Worm (Caenorhabditis elegans) whole organism, midembryonic: ENCODE data around the gene F26F4.12.
"Not testable (repeated sequence)": the region's sequence is repeated elsewhere in the genome, so short reads cannot be mapped to it uniquely, and the experiment has no call there.

Source experiments
- T22C8.4 ChIP-seq: fragments of 200-800 bp; sonication (Bioruptor generic); IDR thresholded peaks from 2 replicates; pipeline ENCODE4 v1.3.6; 2022; ENCODE audit warnings: missing genetic modification characterization, missing compliant biosample characterization
- cog-1 ChIP-seq: sonication (generic microtip); optimal IDR thresholded peaks from 2 replicates; lab custom pipeline; 2016; ENCODE audit warnings: missing genetic modification characterization, missing compliant biosample characterization
- flt-1 ChIP-seq: fragments of 200-800 bp; sonication (Bioruptor generic); IDR thresholded peaks from 2 replicates; pipeline ENCODE4 v1.3.6; 2022; ENCODE audit warnings: missing genetic modification characterization, missing compliant biosample characterization
- klf-2 ChIP-seq: fragments of 200-800 bp; sonication (Bioruptor generic); conservative IDR thresholded peaks from 2 replicates; pipeline ENCODE4 v1.3.6; 2022; ENCODE audit warnings: missing genetic modification reagents, missing genetic modification characterization, missing compliant biosample characterization
- med-1 ChIP-seq: sonication (generic microtip); optimal IDR thresholded peaks from 2 replicates; lab custom pipeline; 2017; ENCODE audit warnings: missing genetic modification characterization, mild to moderate bottlenecking, missing compliant biosample characterization, antibody characterized with exemption, missing genetic modification reagents; ENCODE audit not compliant: insufficient read depth
- ref-1 ChIP-seq: fragments of 200-800 bp; sonication (Bioruptor generic); conservative IDR thresholded peaks from 2 replicates; pipeline ENCODE4 v1.3.6; 2022; ENCODE audit warnings: missing genetic modification reagents, missing genetic modification characterization, missing compliant biosample characterization
- tab-1 ChIP-seq: fragments of 200-800 bp; sonication (Bioruptor generic); IDR thresholded peaks from 2 replicates; pipeline ENCODE4 v1.3.6; 2022; ENCODE audit warnings: missing genetic modification characterization, missing compliant biosample characterization
- ztf-23 ChIP-seq: fragments of 200-800 bp; sonication (Bioruptor generic); IDR thresholded peaks from 2 replicates; pipeline ENCODE4 v1.3.6; 2022; ENCODE audit warnings: missing genetic modification reagents, missing genetic modification characterization, missing compliant biosample characterization
- ztf-29 ChIP-seq: fragments of 200-800 bp; sonication (Bioruptor generic); IDR thresholded peaks from 2 replicates; pipeline ENCODE4 v1.3.6; 2022; ENCODE audit warnings: missing genetic modification reagents, missing genetic modification characterization, missing compliant biosample characterization

F26F4.12 gene

ce11 chrIII:4937022-4937421 is 27.2 kb upstream of the F26F4.12 start, which contains the start of gene fsn-1:
Gene fsn-1 (plus strand): TSS chrIII:4937322.
- TF ChIP-seq ref-1 (GFP tag; lab: Robert Waterston, UW) (no peak), ztf-29 (no peak), tab-1 (GFP tag; lab: Robert Waterston, UW) (no peak), klf-2 (no peak), flt-1 (no peak), cog-1 (tag; lab: Kevin White, UChicago) (no peak), T22C8.4 (GFP tag; lab: Robert Waterston, UW) (no peak), med-1 (GFP tag; lab: Kevin White, UChicago) (no peak), ztf-23 (no peak)

ce11 chrIII:4934896-4935628 is 25.2 kb upstream of the F26F4.12 start, which contains the start of gene mrps-18C:
Gene mrps-18C (plus strand): TSS chrIII:4935578.
- TF ChIP-seq cog-1 (tag; lab: Kevin White, UChicago) (no peak), klf-2 (no peak), T22C8.4 (GFP tag; lab: Robert Waterston, UW) (no peak), flt-1 (no peak), tab-1 (GFP tag; lab: Robert Waterston, UW) (no peak)

ce11 chrIII:4932203-4932699 is 22.4 kb upstream of the F26F4.12 start, which contains the start of the genes C26E6.12 and eri-9:
Gene C26E6.12 (minus strand): TSS chrIII:4932253.
Gene eri-9 (plus strand): TSS chrIII:4932450.
- TF ChIP-seq tab-1 (GFP tag; lab: Robert Waterston, UW) (no peak), ref-1 (GFP tag; lab: Robert Waterston, UW) (no peak), ztf-29 (no peak)

DNA sequence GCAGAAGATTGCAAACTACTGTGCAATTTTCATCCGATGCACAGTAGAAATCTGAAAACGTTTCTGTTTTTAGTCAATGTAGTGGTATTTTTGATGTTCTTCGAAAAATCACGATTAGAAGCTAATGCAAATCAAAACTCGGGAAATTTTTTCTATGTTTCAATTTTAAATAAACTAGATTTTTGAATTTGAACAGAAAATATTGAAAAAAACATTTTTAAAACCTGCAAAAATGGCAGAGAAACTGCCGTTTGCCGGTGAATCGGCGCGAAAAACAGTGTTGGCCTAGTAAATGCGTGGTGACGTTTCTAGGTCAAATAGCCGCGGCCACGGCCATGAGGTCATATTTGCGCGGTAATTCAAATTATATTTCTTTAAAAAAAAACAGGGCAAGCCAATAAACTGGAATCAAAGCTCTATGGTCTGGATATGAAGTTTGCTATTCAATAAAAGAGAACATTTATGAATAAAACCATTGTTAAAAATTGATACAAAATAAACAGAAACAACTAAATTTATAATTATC is 20.4 kb upstream of the F26F4.12 start, which contains the start of gene set-2:
Gene set-2, minus strand, starts transcription at position 51 of the 526 bp plus-strand sequence.
- TF ChIP-seq flt-1, result peak; percentile 56; the same call in 1 of the 2 replicates
- peak; percentile 60; the same call in 1 of the 2 replicates for TF ChIP-seq ztf-23
- no peak for TF ChIP-seq klf-2
- TF ChIP-seq T22C8.4 (GFP tag; lab: Robert Waterston, UW), result no peak
- TF ChIP-seq med-1 (GFP tag; lab: Kevin White, UChicago), result no peak
- no peak for TF ChIP-seq tab-1 (GFP tag; lab: Robert Waterston, UW)
- TF ChIP-seq ref-1 (GFP tag; lab: Robert Waterston, UW), result no peak
- no peak for TF ChIP-seq ztf-29
- TF ChIP-seq cog-1 (tag; lab: Kevin White, UChicago), result peak; percentile 48

ce11 chrIII:4924134-4924533 is 14.3 kb upstream of the F26F4.12 start:
- TF ChIP-seq tab-1 (GFP tag; lab: Robert Waterston, UW) (no peak), ztf-29 (no peak), med-1 (GFP tag; lab: Kevin White, UChicago) (no peak)

- not testable (repeated sequence) for TF ChIP-seq T22C8.4 (GFP tag; lab: Robert Waterston, UW); klf-2; tab-1 (GFP tag; lab: Robert Waterston, UW)
Measured at ce11 chrIII:4922020-4922419, 12.2 kb upstream of the F26F4.12 start, which contains the start of gene mmab-1. Gene mmab-1 (minus strand): TSS chrIII:4922114.

- no peak for TF ChIP-seq ztf-29
Measured at ce11 chrIII:4920221-4920620, 10.4 kb upstream of the F26F4.12 start, which contains the start of gene ula-1. Gene ula-1 (minus strand): TSS chrIII:4920321.

DNA sequence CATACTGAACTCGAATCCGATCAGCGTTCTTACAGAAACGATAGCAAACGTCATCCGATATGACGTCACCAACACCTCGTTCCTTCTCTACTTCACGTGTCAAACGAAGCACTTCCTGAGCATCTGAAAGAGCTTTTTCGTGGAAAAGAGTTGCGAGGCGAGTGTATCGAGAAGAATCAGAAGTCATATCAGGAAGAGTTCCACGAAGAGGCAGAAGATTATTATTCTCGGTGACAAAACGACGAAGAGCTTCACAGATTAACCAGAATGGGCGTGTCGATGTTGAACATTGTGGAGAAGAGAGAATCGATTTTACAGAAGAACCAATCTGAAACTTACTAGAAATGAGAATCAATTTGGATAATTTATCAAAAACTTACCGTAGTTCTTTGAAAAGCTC is 9.1 kb upstream of the F26F4.12 start:
- TF ChIP-seq T22C8.4 (GFP tag; lab: Robert Waterston, UW), result no peak
- no peak for TF ChIP-seq cog-1 (tag; lab: Kevin White, UChicago)
- TF ChIP-seq ref-1 (GFP tag; lab: Robert Waterston, UW), result no peak
- no peak for TF ChIP-seq ztf-23
- TF ChIP-seq klf-2, result no peak
- no peak for TF ChIP-seq med-1 (GFP tag; lab: Kevin White, UChicago)
- TF ChIP-seq flt-1, result no peak
- TF ChIP-seq ztf-29, result no peak
- no peak for TF ChIP-seq tab-1 (GFP tag; lab: Robert Waterston, UW)

ce11 chrIII:4917960-4918712 is 8.3 kb upstream of the F26F4.12 start, which contains the start of gene rpb-8:
Gene rpb-8 (minus strand): TSS chrIII:4918008.
- TF ChIP-seq ref-1 (GFP tag; lab: Robert Waterston, UW) (no peak), T22C8.4 (GFP tag; lab: Robert Waterston, UW) (no peak), ztf-29 (no peak), klf-2 (no peak), flt-1 (no peak), med-1 (GFP tag; lab: Kevin White, UChicago) (no peak), cog-1 (tag; lab: Kevin White, UChicago) (no peak), tab-1 (GFP tag; lab: Robert Waterston, UW) (no peak), ztf-23 (no peak)

DNA sequence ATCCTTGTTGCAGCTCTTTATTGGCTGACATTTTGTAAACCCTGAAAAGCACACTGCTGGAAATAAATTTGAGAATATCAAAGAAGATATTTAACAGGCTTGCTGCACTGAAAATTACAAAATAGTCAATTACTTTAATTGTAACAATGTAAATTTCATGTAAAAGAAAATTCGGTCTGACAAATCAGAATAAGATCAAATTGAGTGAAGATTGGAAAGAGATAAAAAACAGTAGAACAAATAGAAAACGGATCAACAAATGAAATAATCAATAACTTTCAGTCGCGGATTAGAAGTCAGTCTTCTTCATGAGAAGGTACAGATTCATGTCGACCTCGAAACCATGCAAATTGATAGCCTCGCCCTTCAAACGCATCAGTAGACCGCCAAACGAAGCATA is 7.2 kb upstream of the F26F4.12 start, which contains the start of gene rars-1:
Gene rars-1, minus strand, starts transcription at position 101 of the 400 bp plus-strand sequence.
- TF ChIP-seq flt-1, result no peak
- TF ChIP-seq ztf-29, result no peak
- TF ChIP-seq cog-1 (tag; lab: Kevin White, UChicago), result no peak
- TF ChIP-seq med-1 (GFP tag; lab: Kevin White, UChicago), result no peak
- TF ChIP-seq T22C8.4 (GFP tag; lab: Robert Waterston, UW), result no peak
- TF ChIP-seq tab-1 (GFP tag; lab: Robert Waterston, UW), result no peak
- no peak for TF ChIP-seq ref-1 (GFP tag; lab: Robert Waterston, UW)
- TF ChIP-seq klf-2, result no peak
- no peak for TF ChIP-seq ztf-23
